Fruit fly (Drosophila melanogaster): ENCODE measurements around the gene U4-U6-60K.

U4-U6-60K gene

DNA sequence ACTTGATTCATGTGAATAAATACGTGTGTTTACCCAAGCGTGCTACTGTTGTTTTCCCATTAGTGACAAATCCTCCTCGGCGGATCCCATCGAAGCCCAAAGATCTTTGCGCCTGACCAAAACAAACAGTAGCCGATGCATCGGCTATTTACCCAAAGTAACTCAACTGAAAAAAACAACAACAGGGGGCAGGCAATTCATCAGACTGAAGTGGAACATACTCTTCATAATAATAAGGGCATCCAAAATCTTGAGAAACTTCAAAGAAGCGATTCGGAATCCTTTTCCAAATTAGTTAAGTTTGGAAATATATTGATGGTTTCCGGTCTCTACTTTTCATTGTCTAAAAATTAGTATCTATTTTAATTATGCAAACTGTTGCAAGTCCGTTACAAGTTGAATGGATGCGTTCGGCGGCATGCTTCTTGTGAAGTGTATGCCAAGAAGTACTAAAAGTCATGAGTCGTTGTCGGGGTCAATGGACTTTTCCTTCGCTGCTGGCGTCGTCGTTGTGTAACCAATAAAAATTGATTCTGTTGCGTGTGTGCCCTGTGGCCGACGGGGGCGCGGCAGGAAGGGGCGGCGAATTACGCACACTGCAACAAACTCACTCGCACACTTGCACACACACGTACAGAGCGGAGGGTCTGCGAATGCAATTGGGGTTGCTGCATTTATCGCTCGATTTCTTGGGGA lies 18.3 kb downstream of the U4-U6-60K start (continued):
- TF ChIP-seq hkb (optimal IDR thresholded peaks at IDR 0.05), result no peak
- no peak for TF ChIP-seq hkb (GFP tag; IDR thresholded peaks at IDR 0.05)
- TF ChIP-seq lbe (GFP tag; optimal IDR thresholded peaks at IDR 0.05), result peak; percentile 25
- TF ChIP-seq E2f2 (GFP tag; IDR thresholded peaks at IDR 0.05), result peak; percentile 13; the same call in 1 of the 2 replicates
- TF ChIP-seq CG17328 (GFP tag; IDR thresholded peaks at IDR 0.05), result peak; percentile 52
- peak; percentile 19 for TF ChIP-seq unpg (GFP tag; optimal IDR thresholded peaks at IDR 0.05)
- peak; percentile 42 for TF ChIP-seq Abd-B (GFP tag; optimal IDR thresholded peaks at IDR 0.05)
- TF ChIP-seq CG18262 (tag; optimal IDR thresholded peaks at IDR 0.05), result peak; percentile 67
- peak; percentile 29; the same call in 1 of the 2 replicates for TF ChIP-seq CG32772 (GFP tag; IDR thresholded peaks at IDR 0.05)
- no peak for TF ChIP-seq CHES-1-like (GFP tag; optimal IDR thresholded peaks at IDR 0.05)

- TF ChIP-seq HLHmδ (GFP tag; optimal IDR thresholded peaks at IDR 0.05), result no peak
- TF ChIP-seq sens (GFP tag), result peak; percentile 35
These were observed 19.2 kb downstream of the U4-U6-60K start, which contains the start of gene edin for dm6 chr3L:17494541-17494940. Gene edin (plus strand): TSS chr3L:17494880.

- TF ChIP-seq fd3F (GFP tag; optimal IDR thresholded peaks at IDR 0.05), result no peak
- no peak for TF ChIP-seq Bdp1 (GFP tag; optimal IDR thresholded peaks at IDR 0.05)
- no peak for TF ChIP-seq Hmx (GFP tag; optimal IDR thresholded peaks at IDR 0.05)
- no peak for TF ChIP-seq br (optimal IDR thresholded peaks at IDR 0.05)
- TF ChIP-seq bigmax (GFP tag; optimal IDR thresholded peaks at IDR 0.05), result no peak
- TF ChIP-seq dan (GFP tag; IDR thresholded peaks at IDR 0.05), result no peak
- TF ChIP-seq Myb (GFP tag; optimal IDR thresholded peaks at IDR 0.05), result no peak
- TF ChIP-seq CG17385 (GFP tag; optimal IDR thresholded peaks at IDR 0.05), result no peak
- TF ChIP-seq peb (GFP tag; IDR thresholded peaks at IDR 0.05), result no peak
- TF ChIP-seq CG6689 (GFP tag; IDR thresholded peaks at IDR 0.05), result no peak
- TF ChIP-seq gt (GFP tag; IDR thresholded peaks at IDR 0.05), result no peak
- peak; percentile 91 for TF ChIP-seq sr (GFP tag; IDR thresholded peaks at IDR 0.05)
- no peak for TF ChIP-seq sc (optimal IDR thresholded peaks at IDR 0.05)
- TF ChIP-seq sc (GFP tag; optimal IDR thresholded peaks at IDR 0.05), result no peak
- no peak for TF ChIP-seq CG10543 (GFP tag; optimal IDR thresholded peaks at IDR 0.05)
- TF ChIP-seq CG32767 (GFP tag; IDR thresholded peaks at IDR 0.05), result no peak
- TF ChIP-seq gcm2 (GFP tag; optimal IDR thresholded peaks at IDR 0.05), result no peak
- TF ChIP-seq CG18619 (GFP tag; optimal IDR thresholded peaks at IDR 0.05), result no peak
- no peak for TF ChIP-seq CG8765 (GFP tag; IDR thresholded peaks at IDR 0.05)
- TF ChIP-seq sqz (GFP tag; optimal IDR thresholded peaks at IDR 0.05), result peak; percentile 89
- TF ChIP-seq corto (GFP tag; optimal IDR thresholded peaks at IDR 0.05), result no peak
- TF ChIP-seq Ets97D (GFP tag; optimal IDR thresholded peaks at IDR 0.05), result no peak
- TF ChIP-seq Blimp-1 (GFP tag; optimal IDR thresholded peaks at IDR 0.05), result peak; percentile 97
- TF ChIP-seq ATbp (GFP tag; optimal IDR thresholded peaks at IDR 0.05), result no peak
- TF ChIP-seq dati (GFP tag; IDR thresholded peaks at IDR 0.05), result no peak
- TF ChIP-seq CG13296 (GFP tag; optimal IDR thresholded peaks at IDR 0.05), result no peak
- TF ChIP-seq Pdp1 (GFP tag; optimal IDR thresholded peaks at IDR 0.05), result peak in 1 of 2 experiments; percentile 50
- 0 out of 3 replicates have a peak, but pooled peaks have one; percentile 10 for TF ChIP-seq row (GFP tag; IDR thresholded peaks at IDR 0.05)
- no peak for TF ChIP-seq trem (tag; optimal IDR thresholded peaks at IDR 0.05)
- 0 out of 2 replicates have a peak, but pooled peaks have one; percentile 32 for TF ChIP-seq ara (GFP tag; IDR thresholded peaks at IDR 0.05)
- no peak for TF ChIP-seq cato (GFP tag; optimal IDR thresholded peaks at IDR 0.05; ENCODE audit: borderline replicate concordance)
- TF ChIP-seq GATAe (GFP tag; conservative IDR thresholded peaks at IDR 0.05), result 0 out of 2 replicates have a peak, but pooled peaks have one; percentile 32
- TF ChIP-seq gsb-n (tag; optimal IDR thresholded peaks at IDR 0.05), result no peak
- TF ChIP-seq stwl (tag; optimal IDR thresholded peaks at IDR 0.05), result no peak
- TF ChIP-seq Adf1 (GFP tag; IDR thresholded peaks at IDR 0.05), result no peak
- no peak for TF ChIP-seq CG2712 (tag; optimal IDR thresholded peaks at IDR 0.05)
These were observed 19.8 kb downstream of the U4-U6-60K start for dm6 chr3L:17493807-17494404.
